Worm (Caenorhabditis elegans) whole organism, late embryonic: ENCODE data around the gene W03B1.9.

Experiments
- T23F11.4 ChIP-seq: fragments of 200-800 bp; sonication (Bioruptor generic); optimal IDR thresholded peaks from 2 replicates; lab custom pipeline; 2018; ENCODE audit warnings: mild to moderate bottlenecking, missing genetic modification characterization, missing compliant biosample characterization
- ama-1 ChIP-seq: fragments of 150-350 bp; optimal IDR thresholded peaks from 2 replicates; lab custom pipeline; 2014
- ceh-18 ChIP-seq: sonication (generic microtip); optimal IDR thresholded peaks from 2 replicates; lab custom pipeline; 2016; ENCODE audit warnings: missing genetic modification characterization, missing compliant biosample characterization
- fkh-10 ChIP-seq: fragments of 150-350 bp; optimal IDR thresholded peaks from 2 replicates; lab custom pipeline; 2014; ENCODE audit warnings: missing biosample characterization, missing genetic modification reagents, missing genetic modification characterization
- nfya-1 ChIP-seq: sonication (generic microtip); optimal IDR thresholded peaks from 2 replicates; lab custom pipeline; 2017; ENCODE audit warnings: missing genetic modification characterization, mild to moderate bottlenecking, missing compliant biosample characterization, antibody characterized with exemption, moderate library complexity
- odd-2 ChIP-seq: sonication (generic microtip); optimal IDR thresholded peaks from 2 replicates; lab custom pipeline; 2017; ENCODE audit warnings: antibody characterized with exemption, mild to moderate bottlenecking, missing genetic modification characterization, missing compliant biosample characterization
- pag-3 ChIP-seq: sonication (generic microtip); optimal IDR thresholded peaks from 2 replicates; lab custom pipeline; 2016; ENCODE audit warnings: missing compliant biosample characterization, missing genetic modification characterization, borderline replicate concordance
- pha-2 ChIP-seq: sonication (generic microtip); optimal IDR thresholded peaks from 2 replicates; lab custom pipeline; 2017; ENCODE audit warnings: mild to moderate bottlenecking, missing genetic modification characterization, missing compliant biosample characterization
- syd-9 ChIP-seq: sonication (generic microtip); optimal IDR thresholded peaks from 2 replicates; lab custom pipeline; 2016; ENCODE audit warnings: mild to moderate bottlenecking, missing genetic modification characterization, moderate library complexity, missing compliant biosample characterization

ce11 chrIV:4398890-4399289 lies 42.1 kb upstream of the W03B1.9 start:
- TF ChIP-seq fkh-10 (GFP tag; lab: Kevin White, UChicago) (no peak), pag-3 (tag; lab: Kevin White, UChicago) (no peak), T23F11.4 (GFP tag; lab: Kevin White, UChicago) (no peak), nfya-1 (peak; percentile 41), pha-2 (no peak), syd-9 (no peak), ceh-18 (tag; lab: Kevin White, UChicago) (no peak), odd-2 (tag; lab: Kevin White, UChicago) (no peak), ama-1 (lab: Kevin White, UChicago) (no peak)
